Worm (Caenorhabditis elegans) whole organism, midembryonic: ENCODE measurements around the gene rcd-1.

ENCODE experiments used
- T22C8.4 ChIP-seq: fragments of 200-800 bp; sonication (Bioruptor generic); IDR thresholded peaks from 2 replicates; pipeline ENCODE4 v1.3.6; 2022; ENCODE audit warnings: missing genetic modification characterization, missing compliant biosample characterization
- cog-1 ChIP-seq: sonication (generic microtip); optimal IDR thresholded peaks from 2 replicates; lab custom pipeline; 2016; ENCODE audit warnings: missing genetic modification characterization, missing compliant biosample characterization
- flt-1 ChIP-seq: fragments of 200-800 bp; sonication (Bioruptor generic); IDR thresholded peaks from 2 replicates; pipeline ENCODE4 v1.3.6; 2022; ENCODE audit warnings: missing genetic modification characterization, missing compliant biosample characterization
- klf-2 ChIP-seq: fragments of 200-800 bp; sonication (Bioruptor generic); conservative IDR thresholded peaks from 2 replicates; pipeline ENCODE4 v1.3.6; 2022; ENCODE audit warnings: missing genetic modification reagents, missing genetic modification characterization, missing compliant biosample characterization
- med-1 ChIP-seq: sonication (generic microtip); optimal IDR thresholded peaks from 2 replicates; lab custom pipeline; 2017; ENCODE audit warnings: missing genetic modification characterization, mild to moderate bottlenecking, missing compliant biosample characterization, antibody characterized with exemption, missing genetic modification reagents; ENCODE audit not compliant: insufficient read depth
- ref-1 ChIP-seq: fragments of 200-800 bp; sonication (Bioruptor generic); conservative IDR thresholded peaks from 2 replicates; pipeline ENCODE4 v1.3.6; 2022; ENCODE audit warnings: missing genetic modification reagents, missing genetic modification characterization, missing compliant biosample characterization
- tab-1 ChIP-seq: fragments of 200-800 bp; sonication (Bioruptor generic); IDR thresholded peaks from 2 replicates; pipeline ENCODE4 v1.3.6; 2022; ENCODE audit warnings: missing genetic modification characterization, missing compliant biosample characterization
- ztf-23 ChIP-seq: fragments of 200-800 bp; sonication (Bioruptor generic); IDR thresholded peaks from 2 replicates; pipeline ENCODE4 v1.3.6; 2022; ENCODE audit warnings: missing genetic modification reagents, missing genetic modification characterization, missing compliant biosample characterization
- ztf-29 ChIP-seq: fragments of 200-800 bp; sonication (Bioruptor generic); IDR thresholded peaks from 2 replicates; pipeline ENCODE4 v1.3.6; 2022; ENCODE audit warnings: missing genetic modification reagents, missing genetic modification characterization, missing compliant biosample characterization

rcd-1 gene

ce11 chrII:3782309-3783000 is 28.8 kb downstream of the rcd-1 start, which contains the start of gene T24E12.2:
Gene T24E12.2, plus strand, starts transcription at chrII:3782950.
- TF ChIP-seq tab-1 = no peak
- TF ChIP-seq cog-1 (tag; lab: Kevin White, UChicago) = no peak
- TF ChIP-seq klf-2 (GFP tag; lab: Robert Waterston, UW) = no peak
- TF ChIP-seq ztf-29 = no peak
- TF ChIP-seq flt-1 (GFP tag; lab: Robert Waterston, UW) = no peak
- no peak for TF ChIP-seq ref-1 (GFP tag; lab: Robert Waterston, UW)
- no peak for TF ChIP-seq ztf-23 (GFP tag; lab: Robert Waterston, UW)
- TF ChIP-seq T22C8.4 (GFP tag; lab: Robert Waterston, UW) = no peak

- no peak for TF ChIP-seq cog-1 (tag; lab: Kevin White, UChicago)
- TF ChIP-seq ref-1 (GFP tag; lab: Robert Waterston, UW) = no peak
- TF ChIP-seq med-1 (GFP tag; lab: Kevin White, UChicago) = no peak
- no peak for TF ChIP-seq ztf-29
- TF ChIP-seq flt-1 (GFP tag; lab: Robert Waterston, UW) = no peak
- no peak for TF ChIP-seq tab-1
- TF ChIP-seq klf-2 (GFP tag; lab: Robert Waterston, UW) = no peak
- no peak for TF ChIP-seq T22C8.4 (GFP tag; lab: Robert Waterston, UW)
- TF ChIP-seq ztf-23 (GFP tag; lab: Robert Waterston, UW) = no peak
Observed at ce11 chrII:3785257-3785656, 31.6 kb downstream of the rcd-1 start, which contains the start of gene T24E12.1. Gene T24E12.1, plus strand, starts transcription at chrII:3785557.

- TF ChIP-seq flt-1 (GFP tag; lab: Robert Waterston, UW) (no peak), med-1 (GFP tag; lab: Kevin White, UChicago) (no peak), ref-1 (GFP tag; lab: Robert Waterston, UW) (no peak), ztf-23 (GFP tag; lab: Robert Waterston, UW) (no peak), klf-2 (GFP tag; lab: Robert Waterston, UW) (no peak), ztf-29 (no peak)
Observed at ce11 chrII:3785756-3786155, 32.1 kb downstream of the rcd-1 start.

- TF ChIP-seq ztf-29 = no peak
- no peak for TF ChIP-seq cog-1 (tag; lab: Kevin White, UChicago)
- TF ChIP-seq T22C8.4 (GFP tag; lab: Robert Waterston, UW) = no peak
- no peak for TF ChIP-seq med-1 (GFP tag; lab: Kevin White, UChicago)
Observed at ce11 chrII:3786538-3786937, 32.8 kb downstream of the rcd-1 start.

ce11 chrII:3787151-3787550 is 33.5 kb downstream of the rcd-1 start, which contains the start of gene T24E12.13:
Gene T24E12.13, plus strand, starts transcription at chrII:3787451.
- no peak for TF ChIP-seq ztf-29
- no peak for TF ChIP-seq T22C8.4 (GFP tag; lab: Robert Waterston, UW)
- no peak for TF ChIP-seq tab-1

ce11 chrII:3788356-3788962 is 34.8 kb downstream of the rcd-1 start:
- TF ChIP-seq med-1 (GFP tag; lab: Kevin White, UChicago) (no peak), ztf-29 (no peak), T22C8.4 (GFP tag; lab: Robert Waterston, UW) (no peak), flt-1 (GFP tag; lab: Robert Waterston, UW) (no peak), tab-1 (no peak), ref-1 (GFP tag; lab: Robert Waterston, UW) (no peak), klf-2 (GFP tag; lab: Robert Waterston, UW) (no peak), cog-1 (tag; lab: Kevin White, UChicago) (no peak), ztf-23 (GFP tag; lab: Robert Waterston, UW) (no peak)

ce11 chrII:3793336-3793735 is 39.6 kb downstream of the rcd-1 start, which contains the start of gene fbxb-99:
Gene fbxb-99, minus strand, starts transcription at chrII:3793436.
- TF ChIP-seq cog-1 (tag; lab: Kevin White, UChicago) (no peak), med-1 (GFP tag; lab: Kevin White, UChicago) (no peak)

- no peak for TF ChIP-seq flt-1 (GFP tag; lab: Robert Waterston, UW)
Observed at ce11 chrII:3795323-3795722, 41.6 kb downstream of the rcd-1 start, which contains the start of gene Y8A9A.2. Gene Y8A9A.2, plus strand, starts transcription at chrII:3795623.

- TF ChIP-seq flt-1 (GFP tag; lab: Robert Waterston, UW) (no peak), cog-1 (tag; lab: Kevin White, UChicago) (no peak), ztf-29 (no peak), ref-1 (GFP tag; lab: Robert Waterston, UW) (no peak)
Observed at ce11 chrII:3803219-3803618, 49.5 kb downstream of the rcd-1 start, which contains the start of gene ins-32. Gene ins-32, minus strand, starts transcription at chrII:3803319.

ce11 chrII:3805518-3805917 is 51.8 kb downstream of the rcd-1 start:
- TF ChIP-seq ztf-23 (GFP tag; lab: Robert Waterston, UW) = no peak
- TF ChIP-seq cog-1 (tag; lab: Kevin White, UChicago) = no peak
- no peak for TF ChIP-seq ztf-29
- TF ChIP-seq tab-1 = no peak
- TF ChIP-seq ref-1 (GFP tag; lab: Robert Waterston, UW) = no peak
- TF ChIP-seq T22C8.4 (GFP tag; lab: Robert Waterston, UW) = no peak
- no peak for TF ChIP-seq flt-1 (GFP tag; lab: Robert Waterston, UW)
- TF ChIP-seq med-1 (GFP tag; lab: Kevin White, UChicago) = no peak
- TF ChIP-seq klf-2 (GFP tag; lab: Robert Waterston, UW) = no peak
